Fruit fly (Drosophila melanogaster): Measurements from ENCODE around the gene CG18787.

The CG18787 gene

DNA sequence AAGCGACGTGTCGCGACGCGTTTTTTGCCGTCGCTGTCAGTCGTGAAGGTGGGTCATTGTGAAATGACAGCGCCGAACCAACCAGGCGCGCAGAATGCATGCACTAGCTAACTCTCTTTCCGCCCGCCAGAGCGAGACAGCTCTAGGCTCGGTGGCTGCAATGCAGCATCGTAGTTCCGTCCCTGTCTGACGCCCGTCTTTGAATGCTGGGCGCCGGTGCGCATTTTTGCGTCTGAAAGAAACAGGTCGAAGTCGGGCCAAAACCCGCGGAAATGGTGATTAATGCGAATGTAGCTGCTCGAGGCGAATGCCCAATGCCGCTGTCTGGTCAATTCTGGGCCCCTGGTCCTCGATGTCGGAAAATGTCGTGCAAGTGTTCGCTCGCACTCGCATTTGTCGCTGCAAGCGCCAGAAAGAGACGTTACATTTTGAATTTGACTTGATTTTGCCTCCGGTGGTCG, 8.2 kb upstream of the CG18787 start (continued):
- TF ChIP-seq Bdp1 (GFP tag; optimal IDR thresholded peaks at IDR 0.05): peak; percentile 14
- TF ChIP-seq CG12236 (GFP tag; optimal IDR thresholded peaks at IDR 0.05): peak; percentile 16
- TF ChIP-seq dimm (GFP tag; IDR thresholded peaks at IDR 0.05): no peak
- peak; percentile 45 for TF ChIP-seq CHES-1-like (GFP tag; optimal IDR thresholded peaks at IDR 0.05)
- peak; percentile 75 for TF ChIP-seq Hey (tag; optimal IDR thresholded peaks at IDR 0.05)
- no peak for TF ChIP-seq da (GFP tag; optimal IDR thresholded peaks at IDR 0.05)
- peak; percentile 65 for TF ChIP-seq CG1603 (tag; optimal IDR thresholded peaks at IDR 0.05)
- no peak for TF ChIP-seq Dbx (GFP tag; IDR thresholded peaks at IDR 0.05)
- peak; percentile 80 for TF ChIP-seq CG12071 (GFP tag; optimal IDR thresholded peaks at IDR 0.05)
- TF ChIP-seq CG3407 (GFP tag; optimal IDR thresholded peaks at IDR 0.05): no peak
- TF ChIP-seq CG30020 (tag; optimal IDR thresholded peaks at IDR 0.05): no peak
- peak; percentile 84 for TF ChIP-seq CG15269 (tag; optimal IDR thresholded peaks at IDR 0.05)
- TF ChIP-seq gem (tag; optimal IDR thresholded peaks at IDR 0.05): no peak
- peak; percentile 75 for TF ChIP-seq CG15514 (GFP tag; optimal IDR thresholded peaks at IDR 0.05)
- TF ChIP-seq CG18599 (GFP tag; optimal IDR thresholded peaks at IDR 0.05): peak; percentile 58
- TF ChIP-seq wor (GFP tag; IDR thresholded peaks at IDR 0.05): no peak
- peak; percentile 48 for TF ChIP-seq Atf-2 (GFP tag; optimal IDR thresholded peaks at IDR 0.05)
- TF ChIP-seq CG34376 (GFP tag; optimal IDR thresholded peaks at IDR 0.05): peak; percentile 98
- TF ChIP-seq HHEX (GFP tag; optimal IDR thresholded peaks at IDR 0.05): peak; percentile 51
- peak; percentile 77 for TF ChIP-seq BtbVII (GFP tag; optimal IDR thresholded peaks at IDR 0.05)
- TF ChIP-seq CG13287 (GFP tag; IDR thresholded peaks at IDR 0.05; ENCODE audit: partially characterized antibody): no peak
- peak; percentile 15 for TF ChIP-seq Sry-δ (GFP tag; optimal IDR thresholded peaks at IDR 0.05)
- TF ChIP-seq Bteb2 (GFP tag; optimal IDR thresholded peaks at IDR 0.05): peak; percentile 18
- peak; percentile 33 for TF ChIP-seq Xbp1 (GFP tag; optimal IDR thresholded peaks at IDR 0.05)
- peak; percentile 58 for TF ChIP-seq wek (GFP tag; optimal IDR thresholded peaks at IDR 0.05)
- no peak for TF ChIP-seq maf-S (GFP tag; optimal IDR thresholded peaks at IDR 0.05)
- peak in 1 of 2 experiments; percentile 92 for TF ChIP-seq tll (GFP tag; optimal IDR thresholded peaks at IDR 0.05)
- peak; percentile 59 for TF ChIP-seq CG7839 (tag; optimal IDR thresholded peaks at IDR 0.05)
- TF ChIP-seq prd (optimal IDR thresholded peaks at IDR 0.05): no peak
- no peak for TF ChIP-seq prd (GFP tag; IDR thresholded peaks at IDR 0.05)
- peak; percentile 83 for TF ChIP-seq lab (GFP tag; optimal IDR thresholded peaks at IDR 0.05)
- no peak for TF ChIP-seq tgo (GFP tag; IDR thresholded peaks at IDR 0.05)
- TF ChIP-seq CG15479 (GFP tag; optimal IDR thresholded peaks at IDR 0.05): peak; percentile 100
- peak; percentile 46 for TF ChIP-seq CG14710 (tag; optimal IDR thresholded peaks at IDR 0.05)
- peak; percentile 76 for TF ChIP-seq pfk (GFP tag; optimal IDR thresholded peaks at IDR 0.05)
- peak; percentile 26 for TF ChIP-seq Max (GFP tag; optimal IDR thresholded peaks at IDR 0.05)
- TF ChIP-seq onecut (GFP tag; IDR thresholded peaks at IDR 0.05): peak; percentile 92
- peak; percentile 34 for TF ChIP-seq CG12744 (GFP tag; optimal IDR thresholded peaks at IDR 0.05)
- TF ChIP-seq fru (optimal IDR thresholded peaks at IDR 0.05): no peak
- TF ChIP-seq CG6654 (GFP tag; optimal IDR thresholded peaks at IDR 0.05): no peak
- peak; percentile 64 for TF ChIP-seq CG3838 (GFP tag; optimal IDR thresholded peaks at IDR 0.05)
- TF ChIP-seq Oli (tag; optimal IDR thresholded peaks at IDR 0.05): peak; percentile 35
- TF ChIP-seq NfI (GFP tag; optimal IDR thresholded peaks at IDR 0.05): peak; percentile 75
- no peak for TF ChIP-seq Awh (GFP tag; IDR thresholded peaks at IDR 0.05)
- no peak for TF ChIP-seq ssp (GFP tag; IDR thresholded peaks at IDR 0.05)
- no peak for TF ChIP-seq CG3847 (GFP tag; IDR thresholded peaks at IDR 0.05)
- no peak for TF ChIP-seq slp2 (GFP tag; optimal IDR thresholded peaks at IDR 0.05)
- TF ChIP-seq fd64A (GFP tag; optimal IDR thresholded peaks at IDR 0.05): peak; percentile 62
- TF ChIP-seq pita (GFP tag; optimal IDR thresholded peaks at IDR 0.05): no peak
- no peak for TF ChIP-seq CG17802 (tag; optimal IDR thresholded peaks at IDR 0.05)
- TF ChIP-seq ems (GFP tag; optimal IDR thresholded peaks at IDR 0.05): peak; percentile 12

All from whole organism, embryonic.